Worm (Caenorhabditis elegans): Measurements from ENCODE around the gene T05A8.3.

ce11 chrII:2692476-2692875, 24.8 kb downstream of the T05A8.3 start, which contains the start of gene set-11:
- no peak for TF ChIP-seq ceh-82 (tag; optimal IDR thresholded peaks at IDR 0.05)
- TF ChIP-seq snpc-4 (tag; optimal IDR thresholded peaks at IDR 0.05): no peak
- no peak for TF ChIP-seq aly-2 (tag; optimal IDR thresholded peaks at IDR 0.05)
- TF ChIP-seq ama-1 (optimal IDR thresholded peaks at IDR 0.05): no peak
- TF ChIP-seq nhr-25 (tag; optimal IDR thresholded peaks at IDR 0.05; ENCODE audit: borderline replicate concordance, insufficient read depth): no peak
- no peak for TF ChIP-seq nhr-77 (tag; optimal IDR thresholded peaks at IDR 0.05)
- TF ChIP-seq egl-27 (tag; optimal IDR thresholded peaks at IDR 0.05): no peak
- TF ChIP-seq mdl-1 (tag; optimal IDR thresholded peaks at IDR 0.05): no peak
- TF ChIP-seq F37D6.2 (tag; optimal IDR thresholded peaks at IDR 0.05): no peak
- no peak for TF ChIP-seq zfp-3 (GFP tag; conservative IDR thresholded peaks at IDR 0.05)
- TF ChIP-seq F10B5.3 (tag; optimal IDR thresholded peaks at IDR 0.05): no peak
- no peak for TF ChIP-seq daf-12 (tag; optimal IDR thresholded peaks at IDR 0.05)
- TF ChIP-seq R02D3.7 (tag; optimal IDR thresholded peaks at IDR 0.05): no peak
